Fruit fly (Drosophila melanogaster): ENCODE results near the gene CG6418.
A peak's percentile ranks its signal among the peaks of the same experiment; 100 is the strongest.

CG6418 gene

dm6 chr3L:10867380-10867648, 11.5 kb downstream of the CG6418 start:
- TF ChIP-seq Rel (GFP tag; optimal IDR thresholded peaks at IDR 0.05): no peak
- no peak for TF ChIP-seq Rel (tag; optimal IDR thresholded peaks at IDR 0.05)
- no peak for TF ChIP-seq Sp1 (GFP tag; optimal IDR thresholded peaks at IDR 0.05)
- no peak for TF ChIP-seq rgr (GFP tag; optimal IDR thresholded peaks at IDR 0.05)
- TF ChIP-seq Myc (optimal IDR thresholded peaks at IDR 0.05): no peak
- no peak for TF ChIP-seq Hr78 (GFP tag; optimal IDR thresholded peaks at IDR 0.05)
- no peak for TF ChIP-seq GATAd (GFP tag; optimal IDR thresholded peaks at IDR 0.05)
- TF ChIP-seq OdsH (GFP tag; optimal IDR thresholded peaks at IDR 0.05): no peak
- TF ChIP-seq Vsx2 (GFP tag; optimal IDR thresholded peaks at IDR 0.05; ENCODE audit: partially characterized antibody): no peak
- TF ChIP-seq dmrt93B (GFP tag; optimal IDR thresholded peaks at IDR 0.05): no peak
- TF ChIP-seq sv (GFP tag; optimal IDR thresholded peaks at IDR 0.05): no peak
- TF ChIP-seq psq (GFP tag; optimal IDR thresholded peaks at IDR 0.05): no peak
- TF ChIP-seq pan (optimal IDR thresholded peaks at IDR 0.05): no peak

- TF ChIP-seq foxo (GFP tag; optimal IDR thresholded peaks at IDR 0.05) (peak in 1 of 2 experiments; percentile 5), Myc (optimal IDR thresholded peaks at IDR 0.05) (no peak), OdsH (GFP tag; optimal IDR thresholded peaks at IDR 0.05) (peak; percentile 3)
Observed at dm6 chr3L:10866633-10867379, 12.0 kb downstream of the CG6418 start.

DNA sequence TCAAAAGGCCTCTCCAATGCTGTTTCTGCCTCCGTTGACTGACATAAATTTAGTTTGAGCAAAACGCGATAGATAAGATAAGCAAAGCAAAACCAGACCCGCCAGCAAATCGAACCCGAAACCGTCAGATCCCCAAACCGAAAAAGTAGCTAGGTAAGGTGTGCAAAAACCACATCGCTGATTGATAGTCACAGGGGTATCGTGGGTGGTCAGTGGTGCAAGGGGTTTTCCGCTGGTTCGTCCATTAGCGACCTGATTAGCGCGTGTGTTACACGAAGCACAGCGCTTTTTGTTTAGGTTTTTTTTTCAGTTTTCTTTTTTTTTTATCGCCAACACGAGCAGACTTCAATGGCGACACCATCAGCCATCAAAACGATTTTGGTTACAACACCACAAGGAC, 14.9 kb downstream of the CG6418 start:
- TF ChIP-seq Rel (GFP tag; optimal IDR thresholded peaks at IDR 0.05) (no peak), Rel (tag; optimal IDR thresholded peaks at IDR 0.05) (peak; percentile 9), foxo (GFP tag; optimal IDR thresholded peaks at IDR 0.05) (no peak), psq (GFP tag; optimal IDR thresholded peaks at IDR 0.05) (no peak), Vsx2 (GFP tag; optimal IDR thresholded peaks at IDR 0.05; ENCODE audit: partially characterized antibody) (peak; percentile 67), fru (GFP tag; optimal IDR thresholded peaks at IDR 0.05) (peak; percentile 22)

DNA sequence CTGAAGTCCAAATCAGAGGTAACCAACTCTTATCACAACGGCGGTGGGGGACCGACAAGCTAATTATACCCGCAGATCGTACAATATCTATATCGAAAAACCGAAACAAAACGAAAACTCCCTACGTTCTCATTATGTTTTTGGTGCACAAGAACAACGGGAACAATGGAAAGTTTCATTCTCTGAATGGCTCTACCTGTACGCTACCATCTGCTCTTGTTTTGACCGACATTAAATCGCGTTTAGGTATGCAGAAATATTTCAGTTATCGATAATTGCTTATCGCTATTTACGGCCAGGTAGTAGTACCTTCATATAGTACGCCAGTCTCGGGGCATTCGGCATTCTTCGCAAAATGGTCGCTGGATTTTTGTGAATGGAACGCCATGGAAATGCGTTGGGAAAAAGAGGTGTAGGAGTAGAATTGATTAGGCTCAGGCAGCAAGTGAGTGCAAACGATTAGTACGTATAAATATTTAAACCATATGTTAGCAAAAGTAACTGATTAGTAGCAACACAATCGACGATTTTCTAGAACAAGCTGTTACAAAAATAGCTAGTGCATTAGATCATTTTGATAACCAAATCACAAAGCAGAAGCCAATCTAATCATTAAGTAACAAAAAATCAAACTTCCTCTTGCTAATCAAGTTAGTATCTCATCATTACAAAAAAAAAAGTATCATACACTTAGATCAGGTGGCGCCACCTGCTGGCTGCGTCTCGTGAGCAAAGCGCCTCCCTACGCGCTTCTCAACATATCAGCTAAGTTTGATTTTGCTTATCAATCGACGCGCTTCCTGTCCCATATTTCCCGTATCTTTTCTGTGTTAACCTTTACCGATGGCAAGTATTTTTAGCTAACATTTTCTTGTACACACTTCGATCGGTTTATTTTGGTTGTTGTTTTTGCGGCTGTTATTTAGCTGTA, 16.0 kb downstream of the CG6418 start:
- TF ChIP-seq GATAd (GFP tag; optimal IDR thresholded peaks at IDR 0.05): no peak
- peak; percentile 77 for TF ChIP-seq Vsx2 (GFP tag; optimal IDR thresholded peaks at IDR 0.05; ENCODE audit: partially characterized antibody)
- TF ChIP-seq tai (GFP tag; optimal IDR thresholded peaks at IDR 0.05): peak; percentile 32

- TF ChIP-seq br (GFP tag; optimal IDR thresholded peaks at IDR 0.05) (peak; percentile 24), Rel (GFP tag; optimal IDR thresholded peaks at IDR 0.05) (no peak), Rel (tag; optimal IDR thresholded peaks at IDR 0.05) (no peak), ey (GFP tag; optimal IDR thresholded peaks at IDR 0.05) (peak; percentile 15)
Observed at dm6 chr3L:10861657-10862543, 16.9 kb downstream of the CG6418 start.

DNA sequence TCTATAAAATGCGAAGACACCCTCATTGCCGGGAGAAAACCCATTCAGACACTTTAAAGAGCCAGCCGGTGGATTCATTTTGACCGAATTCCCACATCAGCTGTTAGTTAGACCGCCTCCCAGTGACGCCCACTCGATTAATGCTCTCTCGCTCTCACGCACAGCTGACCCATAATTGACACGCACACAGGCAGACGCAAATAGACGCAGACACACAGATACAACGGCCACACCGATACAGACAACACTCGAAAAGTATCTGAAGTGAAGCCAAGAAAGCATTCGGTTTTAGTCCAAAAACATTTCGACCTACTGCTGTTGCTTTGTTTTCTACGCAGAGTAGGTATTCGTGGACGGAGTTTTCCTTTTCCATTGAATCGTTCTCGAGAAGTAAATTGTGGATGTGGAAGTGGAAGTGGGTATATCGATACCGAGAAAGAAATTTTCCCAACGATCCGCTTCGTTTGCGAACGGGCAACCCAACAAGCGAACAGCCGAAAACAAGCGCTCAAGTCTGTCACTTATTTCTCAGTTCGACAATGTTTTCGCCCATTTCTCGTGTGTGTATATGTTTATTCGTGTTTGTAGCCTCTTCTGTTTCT, 18.7 kb downstream of the CG6418 start:
- TF ChIP-seq ey (GFP tag; optimal IDR thresholded peaks at IDR 0.05) (no peak), dsf (GFP tag; optimal IDR thresholded peaks at IDR 0.05; ENCODE audit: borderline replicate concordance) (no peak), rgr (GFP tag; optimal IDR thresholded peaks at IDR 0.05) (no peak), Abd-B (GFP tag; optimal IDR thresholded peaks at IDR 0.05) (no peak), Hr78 (GFP tag; optimal IDR thresholded peaks at IDR 0.05) (no peak), Hr83 (GFP tag; optimal IDR thresholded peaks at IDR 0.05; ENCODE audit: poor library complexity, severe bottlenecking) (no peak), CG9705 (GFP tag; optimal IDR thresholded peaks at IDR 0.05) (no peak), Dif (GFP tag; optimal IDR thresholded peaks at IDR 0.05; ENCODE audit: partially characterized antibody) (no peak), dl (GFP tag; optimal IDR thresholded peaks at IDR 0.05; ENCODE audit: insufficient read depth in 1 of 2, partially characterized antibody in 2 of 2) (no peak), HLH106 (tag; optimal IDR thresholded peaks at IDR 0.05) (no peak), foxo (GFP tag; optimal IDR thresholded peaks at IDR 0.05) (no peak), psq (GFP tag; optimal IDR thresholded peaks at IDR 0.05) (no peak)

Measured in whole organism, wandering third instar larva.